Fruit fly (Drosophila melanogaster) whole organism, embryonic: ENCODE data around the gene Cyp4ac2.

Experiments
- Atf3 ChIP-seq: fragments of 200-800 bp; sonication (Bioruptor generic); optimal IDR thresholded peaks from 3 replicates; lab custom pipeline; 2016; ENCODE audit warnings: missing biosample characterization, missing genetic modification characterization
- B-H1 ChIP-seq: fragments of 200-800 bp; sonication (Bioruptor generic); IDR thresholded peaks from 3 replicates; pipeline ENCODE4 v1.3.6; 2022; ENCODE audit warnings: missing biosample characterization, missing genetic modification characterization
- Bteb2 ChIP-seq: fragments of 200-800 bp; sonication (Bioruptor generic); optimal IDR thresholded peaks from 2 replicates; lab custom pipeline; 2016; ENCODE audit warnings: missing biosample characterization, missing genetic modification characterization
- CG10431 ChIP-seq: fragments of 200-800 bp; sonication (Bioruptor generic); optimal IDR thresholded peaks from 3 replicates; lab custom pipeline; 2018; ENCODE audit warnings: missing biosample characterization, mild to moderate bottlenecking, missing genetic modification characterization
- CG10959 ChIP-seq: fragments of 200-800 bp; sonication (Bioruptor generic); IDR thresholded peaks from 2 replicates; pipeline ENCODE4 v1.3.6; 2022; ENCODE audit warnings: missing biosample characterization, missing genetic modification characterization
- CG11504 ChIP-seq: fragments of 200-800 bp; sonication (Bioruptor generic); optimal IDR thresholded peaks from 3 replicates; lab custom pipeline; 2019; ENCODE audit warnings: missing biosample characterization, mild to moderate bottlenecking, missing genetic modification characterization, moderate library complexity
- CG15479 ChIP-seq: fragments of 200-800 bp; sonication (Bioruptor generic); optimal IDR thresholded peaks from 3 replicates; lab custom pipeline; 2019; ENCODE audit warnings: missing biosample characterization, mild to moderate bottlenecking, missing genetic modification characterization, moderate library complexity
- CG16813 ChIP-seq: fragments of 200-800 bp; sonication (Bioruptor generic); IDR thresholded peaks from 3 replicates; pipeline ENCODE4 v1.3.6; 2022; ENCODE audit warnings: missing biosample characterization, missing genetic modification characterization; ENCODE audit not compliant: partially characterized antibody
- CG17359 ChIP-seq: fragments of 200-800 bp; sonication (Bioruptor generic); optimal IDR thresholded peaks from 3 replicates; lab custom pipeline; 2018; ENCODE audit warnings: missing biosample characterization, mild to moderate bottlenecking, missing genetic modification characterization, moderate library complexity
- CG18011 ChIP-seq: fragments of 200-800 bp; sonication (Bioruptor generic); optimal IDR thresholded peaks from 2 replicates; lab custom pipeline; 2017; ENCODE audit warnings: missing biosample characterization, missing genetic modification characterization, mild to moderate bottlenecking, moderate library complexity, missing genotype
- CG31224 ChIP-seq: fragments of 200-800 bp; sonication (Bioruptor generic); IDR thresholded peaks from 2 replicates; pipeline ENCODE4 v1.3.6; 2022; ENCODE audit warnings: missing biosample characterization, missing genetic modification characterization
- CG31441 ChIP-seq: fragments of 200-800 bp; sonication (Bioruptor generic); IDR thresholded peaks from 2 replicates; pipeline ENCODE4 v1.3.6; 2022; ENCODE audit warnings: missing biosample characterization, missing genetic modification characterization
- CG32772 ChIP-seq: fragments of 200-800 bp; sonication (Bioruptor generic); IDR thresholded peaks from 2 replicates; pipeline ENCODE4 v1.3.6; 2022; ENCODE audit warnings: missing biosample characterization, missing genetic modification characterization
- CG3281 ChIP-seq: fragments of 200-800 bp; sonication (Bioruptor generic); optimal IDR thresholded peaks from 3 replicates; lab custom pipeline; 2017; ENCODE audit warnings: missing biosample characterization, mild to moderate bottlenecking, missing genetic modification characterization
- CG33557 ChIP-seq: fragments of 200-800 bp; sonication (Bioruptor generic); optimal IDR thresholded peaks from 2 replicates; lab custom pipeline; 2019; ENCODE audit warnings: missing biosample characterization, mild to moderate bottlenecking, missing genetic modification characterization, moderate library complexity
- CG3838 ChIP-seq: fragments of 200-800 bp; sonication (Bioruptor generic); optimal IDR thresholded peaks from 3 replicates; lab custom pipeline; 2016; ENCODE audit warnings: missing biosample characterization, missing genetic modification characterization
- CG42726 ChIP-seq: fragments of 200-800 bp; sonication (Bioruptor generic); IDR thresholded peaks from 2 replicates; pipeline ENCODE4 v1.3.6; 2022; ENCODE audit warnings: missing biosample characterization, missing genetic modification characterization; ENCODE audit not compliant: partially characterized antibody
- CG5245 ChIP-seq: fragments of 200-800 bp; sonication (Bioruptor generic); optimal IDR thresholded peaks from 3 replicates; lab custom pipeline; 2016; ENCODE audit warnings: missing biosample characterization, missing genetic modification characterization
- CG6175 ChIP-seq: fragments of 200-800 bp; sonication (Bioruptor generic); IDR thresholded peaks from 3 replicates; pipeline ENCODE4 v1.3.6; 2022; ENCODE audit warnings: missing biosample characterization, missing genetic modification characterization
- CG7357 ChIP-seq: fragments of 200-800 bp; sonication (Bioruptor generic); IDR thresholded peaks from 3 replicates; pipeline ENCODE4 v1.3.6; 2022; ENCODE audit warnings: missing biosample characterization, missing genetic modification characterization
- CG7839 ChIP-seq: fragments of 200-800 bp; sonication (Bioruptor generic); optimal IDR thresholded peaks from 3 replicates; lab custom pipeline; 2018; ENCODE audit warnings: missing biosample characterization, mild to moderate bottlenecking, missing genetic modification characterization, moderate library complexity
- CG7928 ChIP-seq: fragments of 200-800 bp; sonication (Bioruptor generic); optimal IDR thresholded peaks from 2 replicates; lab custom pipeline; 2017; ENCODE audit warnings: missing biosample characterization, mild to moderate bottlenecking, missing genetic modification characterization
- CG8089 ChIP-seq: fragments of 200-800 bp; sonication (Bioruptor generic); optimal IDR thresholded peaks from 3 replicates; lab custom pipeline; 2016; ENCODE audit warnings: missing biosample characterization, missing genetic modification characterization
- CG8281 ChIP-seq: fragments of 200-800 bp; sonication (Bioruptor generic); optimal IDR thresholded peaks from 2 replicates; lab custom pipeline; 2018; ENCODE audit warnings: missing biosample characterization, mild to moderate bottlenecking, missing genetic modification characterization, moderate library complexity
- CG9609 ChIP-seq: fragments of 200-800 bp; sonication (Bioruptor generic); optimal IDR thresholded peaks from 3 replicates; lab custom pipeline; 2016; ENCODE audit warnings: missing biosample characterization, missing genetic modification characterization
- CTCF ChIP-seq: fragments of 200-800 bp; sonication (Bioruptor generic); optimal IDR thresholded peaks from 2 replicates; lab custom pipeline; 2017; ENCODE audit warnings: missing biosample characterization, mild to moderate bottlenecking, missing genetic modification characterization, moderate library complexity
- Dll ChIP-seq: fragments of 200-800 bp; sonication (Bioruptor generic); IDR thresholded peaks from 4 replicates; pipeline ENCODE4 v1.3.6; 2022; ENCODE audit warnings: missing biosample characterization, missing genetic modification characterization; ENCODE audit not compliant: partially characterized antibody
- Doc2 ChIP-seq: fragments of 200-800 bp; sonication (Bioruptor generic); IDR thresholded peaks from 2 replicates; pipeline ENCODE4 v1.3.6; 2022; ENCODE audit warnings: missing biosample characterization, missing genetic modification characterization
- Fer1 ChIP-seq: fragments of 200-800 bp; sonication (Bioruptor generic); optimal IDR thresholded peaks from 2 replicates; lab custom pipeline; 2017; ENCODE audit warnings: missing biosample characterization, mild to moderate bottlenecking, missing genetic modification characterization
- HLH3B ChIP-seq: fragments of 200-800 bp; sonication (Bioruptor generic); IDR thresholded peaks from 2 replicates; pipeline ENCODE4 v1.3.6; 2022; ENCODE audit warnings: missing biosample characterization, missing genetic modification characterization
- Kr ChIP-seq: fragments of 200-800 bp; sonication (Bioruptor generic); optimal IDR thresholded peaks from 2 replicates; lab custom pipeline; 2017; ENCODE audit warnings: missing biosample characterization, mild to moderate bottlenecking, missing genetic modification characterization
- Lhr ChIP-seq: fragments of 200-800 bp; sonication (Bioruptor generic); optimal IDR thresholded peaks from 3 replicates; lab custom pipeline; 2017; ENCODE audit warnings: mild to moderate bottlenecking, missing biosample characterization, missing genetic modification reagents, missing genetic modification characterization
- Med ChIP-seq: fragments of 200-800 bp; sonication (Bioruptor generic); peaks from one replicate; lab custom pipeline; 2016; ENCODE audit warnings: missing biosample characterization, missing genetic modification characterization, mild to moderate bottlenecking, inconsistent platforms, moderate library complexity
- Meics ChIP-seq: fragments of 200-800 bp; sonication (Bioruptor generic); optimal IDR thresholded peaks from 2 replicates; lab custom pipeline; 2017; ENCODE audit warnings: missing biosample characterization, mild to moderate bottlenecking, missing genetic modification characterization
- Pdp1 ChIP-seq, 2 experiments: fragments of 200-800 bp; sonication (Bioruptor generic); optimal IDR thresholded peaks; 3 replicates each; lab custom pipeline; 2016; ENCODE audit warnings: missing biosample characterization in 2 of 2, missing genetic modification characterization in 2 of 2, mild to moderate bottlenecking in 1 of 2, moderate library complexity in 1 of 2
- Ravus ChIP-seq: fragments of 200-800 bp; sonication (Bioruptor generic); IDR thresholded peaks from 2 replicates; pipeline ENCODE4 v1.3.6; 2022; ENCODE audit warnings: missing biosample characterization, missing genetic modification characterization
- Xrp1 ChIP-seq: fragments of 200-800 bp; sonication (Bioruptor generic); IDR thresholded peaks from 2 replicates; pipeline ENCODE4 v1.3.6; 2022; ENCODE audit warnings: missing biosample characterization, missing genetic modification characterization
- dpn ChIP-seq, 2 experiments: fragments of 200-800 bp; sonication (Bioruptor generic); optimal IDR thresholded peaks; 3 replicates each; lab custom pipeline; 2016; ENCODE audit warnings: missing biosample characterization in 2 of 2, missing genetic modification characterization in 2 of 2
- en ChIP-seq: fragments of 200-800 bp; sonication (Bioruptor generic); optimal IDR thresholded peaks from 2 replicates; lab custom pipeline; 2016; ENCODE audit warnings: missing biosample characterization, missing genetic modification characterization
- eyg ChIP-seq: fragments of 200-800 bp; sonication (Bioruptor generic); optimal IDR thresholded peaks from 3 replicates; lab custom pipeline; 2016; ENCODE audit warnings: missing biosample characterization, missing genetic modification characterization
- fd96Cb ChIP-seq: fragments of 200-800 bp; sonication (Bioruptor generic); optimal IDR thresholded peaks from 2 replicates; lab custom pipeline; 2018; ENCODE audit warnings: missing biosample characterization, mild to moderate bottlenecking, missing genetic modification characterization, moderate library complexity
- fu2 ChIP-seq: fragments of 200-800 bp; sonication (Bioruptor generic); optimal IDR thresholded peaks from 2 replicates; lab custom pipeline; 2016; ENCODE audit warnings: missing biosample characterization, missing genetic modification characterization
- h ChIP-seq: fragments of >200 bp; optimal IDR thresholded peaks from 2 replicates; lab custom pipeline; 2017
- kay ChIP-seq: fragments of 200-800 bp; sonication (Bioruptor generic); optimal IDR thresholded peaks from 2 replicates; lab custom pipeline; 2016; ENCODE audit warnings: missing biosample characterization, missing genetic modification characterization
- luna ChIP-seq: fragments of 200-800 bp; sonication (Bioruptor generic); optimal IDR thresholded peaks from 2 replicates; lab custom pipeline; 2016; ENCODE audit warnings: missing biosample characterization, missing genetic modification characterization
- odd ChIP-seq: fragments of 200-800 bp; sonication (Bioruptor generic); optimal IDR thresholded peaks from 2 replicates; lab custom pipeline; 2017; ENCODE audit warnings: missing biosample characterization, mild to moderate bottlenecking, missing genetic modification characterization
- otp ChIP-seq: fragments of 200-800 bp; sonication (Bioruptor generic); IDR thresholded peaks from 3 replicates; pipeline ENCODE4, ENCODE4 v1.3.6; 2022; ENCODE audit warnings: missing biosample characterization, missing genetic modification characterization
- pros ChIP-seq: fragments of 200-800 bp; sonication (Bioruptor generic); optimal IDR thresholded peaks from 3 replicates; lab custom pipeline; 2019; ENCODE audit warnings: missing biosample characterization, mild to moderate bottlenecking, missing genetic modification characterization, moderate library complexity
- sens ChIP-seq: fragments of 200-800 bp; sonication (Bioruptor generic); peaks from one replicate; lab custom pipeline; 2016; ENCODE audit warnings: missing biosample characterization, missing genetic modification characterization
- seq ChIP-seq: fragments of 200-800 bp; sonication (Bioruptor generic); IDR thresholded peaks from 2 replicates; pipeline ENCODE4 v1.3.6; 2022; ENCODE audit warnings: missing biosample characterization, missing genetic modification characterization

Cyp4ac2 gene

DNA sequence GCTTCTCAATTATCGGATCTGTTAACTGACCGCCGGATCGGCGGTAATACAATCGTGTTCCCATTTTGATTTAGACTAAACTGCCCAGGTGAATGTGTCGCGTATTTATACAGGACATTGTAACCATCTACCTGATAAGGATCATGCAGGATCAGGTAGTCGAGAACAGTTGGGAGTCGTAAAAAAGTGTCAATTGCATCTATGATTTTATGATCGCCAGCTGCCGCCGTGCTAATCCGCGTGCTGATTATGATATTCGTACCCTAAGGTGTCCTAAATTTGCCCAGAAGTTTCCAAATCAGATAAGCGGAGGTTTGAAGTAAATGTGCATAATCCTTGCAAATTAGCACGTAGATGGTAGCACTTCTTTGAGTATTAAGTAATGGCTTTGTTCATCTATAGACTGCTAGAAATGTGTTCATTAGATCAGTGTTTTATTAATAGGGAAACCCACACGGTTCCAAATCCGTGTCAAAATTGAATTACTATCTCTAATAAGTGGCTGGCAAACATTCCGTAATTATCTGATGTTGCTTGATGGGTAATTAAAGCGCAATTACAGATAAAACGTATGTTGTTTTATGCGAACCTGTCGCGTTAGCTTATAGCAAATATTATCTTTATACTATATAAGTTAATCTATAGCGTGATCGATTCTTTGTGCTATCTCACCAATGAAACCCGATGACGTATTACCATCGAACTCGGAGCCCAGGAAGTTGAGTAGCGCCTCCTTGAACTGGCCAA is 11.2 kb downstream of the Cyp4ac2 start (continued):
- TF ChIP-seq Lhr (GFP tag; lab: Kevin White, UChicago): no peak
- TF ChIP-seq Fer1 (GFP tag; lab: Kevin White, UChicago): no peak
- no peak for TF ChIP-seq seq
- TF ChIP-seq CG3281: no peak
- TF ChIP-seq Med (GFP tag; lab: Kevin White, UChicago): no peak
- no peak for TF ChIP-seq Meics (GFP tag; lab: Kevin White, UChicago)
- no peak for TF ChIP-seq CG7839 (tag; lab: Kevin White, UChicago)
- peak; percentile 90 for TF ChIP-seq CG15479
- no peak for TF ChIP-seq otp
- TF ChIP-seq Bteb2: no peak
- no peak for TF ChIP-seq CG9609
- TF ChIP-seq Atf3 (GFP tag; lab: Kevin White, UChicago): no peak
- no peak for TF ChIP-seq HLH3B (GFP tag; lab: Robert Waterston, UW)
- TF ChIP-seq CTCF (GFP tag; lab: Kevin White, UChicago): no peak
- TF ChIP-seq dpn (GFP tag; optimal IDR thresholded peaks at IDR 0.05; lab: Kevin White, UChicago): no peak
- TF ChIP-seq, all 482 proteins: peak for 8

DNA sequence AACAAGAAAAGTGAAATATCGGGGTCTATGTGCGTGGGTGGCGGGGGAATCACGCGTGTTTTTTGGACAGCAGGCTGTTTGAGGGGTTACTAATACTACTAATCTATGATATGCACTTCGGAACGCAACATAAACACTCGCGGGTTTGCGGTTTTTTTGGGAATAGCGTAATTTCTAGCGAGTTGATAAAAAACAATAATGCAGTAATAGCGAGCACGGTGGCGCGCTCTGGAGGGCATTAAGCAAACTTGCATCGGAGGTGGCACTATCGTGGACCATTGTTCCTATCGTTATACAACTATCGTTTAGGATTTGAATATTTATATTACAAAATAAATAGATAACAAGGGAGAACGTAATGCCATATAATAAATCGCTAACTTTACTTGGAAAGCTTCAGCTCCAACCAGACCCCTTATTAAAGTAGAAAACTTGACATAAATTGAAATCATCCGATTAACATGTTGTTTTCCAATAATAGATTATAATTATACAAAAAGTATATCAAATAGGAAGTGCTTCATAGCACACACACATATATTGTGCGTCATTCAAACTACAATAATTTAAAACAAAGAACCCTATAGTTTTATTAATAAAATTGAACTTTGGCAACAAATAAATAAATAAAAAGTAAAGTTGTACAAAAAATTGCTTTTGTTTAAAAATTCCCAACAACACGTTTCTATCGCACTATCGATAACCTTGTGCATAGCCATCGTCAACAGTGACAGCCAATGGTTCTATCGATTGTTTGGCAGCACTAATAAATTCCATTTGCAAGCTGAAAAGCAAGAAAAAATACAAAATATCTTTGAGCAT is 12.3 kb downstream of the Cyp4ac2 start, which contains the start of the genes Nin and Bub1:
Gene Nin (minus strand): TSS at position 240 of the 822 bp plus-strand sequence.
Gene Bub1 (plus strand): TSS at position 557 of the 822 bp plus-strand sequence.
- no peak for TF ChIP-seq CG8281 (tag; lab: Kevin White, UChicago)
- TF ChIP-seq CG10959 (GFP tag; lab: Robert Waterston, UW): no peak
- no peak for TF ChIP-seq luna (GFP tag; lab: Kevin White, UChicago)
- TF ChIP-seq CG3838 (GFP tag; lab: Kevin White, UChicago): no peak
- no peak for TF ChIP-seq CG7928 (GFP tag; lab: Kevin White, UChicago)
- TF ChIP-seq CG42726: peak; percentile 96
- no peak for TF ChIP-seq eyg (GFP tag; lab: Kevin White, UChicago)
- no peak for TF ChIP-seq B-H1 (GFP tag; lab: Robert Waterston, UW)
- TF ChIP-seq Dll (GFP tag; lab: Robert Waterston, UW): peak; percentile 82
- TF ChIP-seq CG6175 (GFP tag; lab: Robert Waterston, UW): no peak
- no peak for TF ChIP-seq CG11504 (tag; lab: Kevin White, UChicago)
- no peak for TF ChIP-seq Xrp1 (GFP tag; lab: Robert Waterston, UW)
- no peak for TF ChIP-seq fu2
- TF ChIP-seq en: no peak
- peak in 1 of 2 experiments; percentile 53 for TF ChIP-seq Pdp1 (GFP tag; optimal IDR thresholded peaks at IDR 0.05; lab: Kevin White, UChicago)
- no peak for TF ChIP-seq Doc2 (GFP tag; lab: Robert Waterston, UW)
- TF ChIP-seq CG5245: peak; percentile 22
- TF ChIP-seq Kr (GFP tag; lab: Kevin White, UChicago): no peak
- no peak for TF ChIP-seq CG31441 (GFP tag; lab: Robert Waterston, UW)
- TF ChIP-seq fd96Cb (tag; lab: Kevin White, UChicago): no peak
- peak; percentile 92 for TF ChIP-seq CG16813 (GFP tag; lab: Robert Waterston, UW)
- no peak for TF ChIP-seq CG10431 (GFP tag; lab: Kevin White, UChicago)
- TF ChIP-seq CG18011: no peak
- TF ChIP-seq CG17359 (tag; lab: Kevin White, UChicago): no peak
- TF ChIP-seq pros (GFP tag; lab: Kevin White, UChicago): no peak
- no peak for TF ChIP-seq odd
- no peak for TF ChIP-seq h (lab: Kevin White, UChicago)
- no peak for TF ChIP-seq Ravus (GFP tag; lab: Robert Waterston, UW)
- TF ChIP-seq sens (GFP tag; lab: Kevin White, UChicago): peak; percentile 85
- TF ChIP-seq kay: no peak
- no peak for TF ChIP-seq CG32772 (GFP tag; lab: Robert Waterston, UW)
- no peak for TF ChIP-seq CG33557 (GFP tag; lab: Kevin White, UChicago)
- TF ChIP-seq CG7357 (GFP tag; lab: Robert Waterston, UW): no peak
- TF ChIP-seq CG31224 (GFP tag; lab: Robert Waterston, UW): no peak
- TF ChIP-seq CG8089 (GFP tag; lab: Kevin White, UChicago): no peak
